Fruit fly (Drosophila melanogaster): ENCODE data around the gene Cpr62Bc.

- no peak for TF ChIP-seq Eip75B (GFP tag; optimal IDR thresholded peaks at IDR 0.05)
- TF ChIP-seq svp (GFP tag), result no peak
- no peak for TF ChIP-seq CG11294 (GFP tag; IDR thresholded peaks at IDR 0.05)
- no peak for TF ChIP-seq dsx (GFP tag; optimal IDR thresholded peaks at IDR 0.05; ENCODE audit: poor library complexity, severe bottlenecking)
- TF ChIP-seq Sox14 (GFP tag; optimal IDR thresholded peaks at IDR 0.05), result no peak
- TF ChIP-seq CG8119 (GFP tag; IDR thresholded peaks at IDR 0.05), result no peak
Observed at dm6 chr3L:1817405-1817804, 24.5 kb downstream of the Cpr62Bc start.

Measured in whole organism, prepupa.